Worm (Caenorhabditis elegans): ENCODE results near the gene trap-3.

ce11 chrIV:2398317-2398716, 9.1 kb downstream of the trap-3 start:
- TF ChIP-seq saeg-2 (GFP tag; IDR thresholded peaks at IDR 0.05): 0 out of 2 replicates have a peak, but pooled peaks have one; percentile 28
- TF ChIP-seq zip-11 (GFP tag; IDR thresholded peaks at IDR 0.05): no peak
- TF ChIP-seq nhr-76 (tag; optimal IDR thresholded peaks at IDR 0.05): no peak
- no peak for TF ChIP-seq rbr-2 (tag; optimal IDR thresholded peaks at IDR 0.05)
- TF ChIP-seq unc-39 (tag; optimal IDR thresholded peaks at IDR 0.05): no peak
- no peak for TF ChIP-seq madf-9 (GFP tag; conservative IDR thresholded peaks at IDR 0.05)
- TF ChIP-seq R02D3.7 (tag; optimal IDR thresholded peaks at IDR 0.05): no peak
- no peak for TF ChIP-seq nhr-102 (tag; optimal IDR thresholded peaks at IDR 0.05)
- no peak for TF ChIP-seq nhr-237 (tag; optimal IDR thresholded peaks at IDR 0.05)
- TF ChIP-seq ztf-11 (tag; optimal IDR thresholded peaks at IDR 0.05): no peak
- no peak for TF ChIP-seq egl-27 (tag; optimal IDR thresholded peaks at IDR 0.05)
- no peak for TF ChIP-seq dmd-6 (GFP tag; IDR thresholded peaks at IDR 0.05)
- no peak for TF ChIP-seq ama-1 (optimal IDR thresholded peaks at IDR 0.05)
